Worm (Caenorhabditis elegans) whole organism, L3 larva: ENCODE results near the gene W08E12.5.

Source experiments
- R02D3.7 ChIP-seq: fragments of 150-350 bp; optimal IDR thresholded peaks from 2 replicates; lab custom pipeline; 2014; ENCODE audit warnings: missing biosample characterization, missing genetic modification characterization
- aly-2 ChIP-seq: fragments of 150-350 bp; optimal IDR thresholded peaks from 2 replicates; lab custom pipeline; 2014; ENCODE audit warnings: missing biosample characterization, missing genetic modification characterization
- ama-1 ChIP-seq: fragments of 150-350 bp; optimal IDR thresholded peaks from 2 replicates; lab custom pipeline; 2018
- ceh-16 ChIP-seq: sonication (generic microtip); optimal IDR thresholded peaks from 2 replicates; lab custom pipeline; 2017; ENCODE audit warnings: missing biosample characterization, missing genetic modification characterization
- ceh-28 ChIP-seq: fragments of 150-350 bp; optimal IDR thresholded peaks from 2 replicates; lab custom pipeline; 2014; ENCODE audit warnings: missing biosample characterization, missing genetic modification reagents, missing genetic modification characterization
- ceh-9 ChIP-seq: sonication (generic microtip); optimal IDR thresholded peaks from 2 replicates; lab custom pipeline; 2018; ENCODE audit warnings: missing biosample characterization, missing genetic modification characterization
- egl-27 ChIP-seq: sonication (generic microtip); optimal IDR thresholded peaks from 4 replicates; lab custom pipeline; 2017; ENCODE audit warnings: missing biosample characterization, missing genetic modification reagents, missing genetic modification characterization
- egl-5 ChIP-seq: fragments of 150-350 bp; optimal IDR thresholded peaks from 2 replicates; lab custom pipeline; 2017; ENCODE audit warnings: missing biosample characterization, missing genetic modification reagents, missing genetic modification characterization, inconsistent platforms
- elt-1 ChIP-seq: fragments of 150-350 bp; optimal IDR thresholded peaks from 2 replicates; lab custom pipeline; 2014; ENCODE audit warnings: missing biosample characterization, missing genetic modification characterization
- elt-2 ChIP-seq: sonication (generic microtip); optimal IDR thresholded peaks from 2 replicates; lab custom pipeline; 2016; ENCODE audit warnings: missing genetic modification reagents, mild to moderate bottlenecking, missing genetic modification characterization, missing compliant biosample characterization
- elt-3 ChIP-seq, 3 experiments: fragments of 150-350 bp in 1 of 3; sonication (generic microtip) in 2 of 3; optimal IDR thresholded peaks; 2 replicates in 2 of 3; 4 replicates in 1 of 3; lab custom pipeline; 2014 to 2017; ENCODE audit warnings: missing biosample characterization in 3 of 3, missing genetic modification characterization in 3 of 3
- eor-1 ChIP-seq, 2 experiments: fragments of 150-350 bp; optimal IDR thresholded peaks; 2 replicates each; lab custom pipeline; 2014 to 2018; ENCODE audit warnings: missing biosample characterization in 2 of 2, missing genetic modification characterization in 2 of 2
- fkh-2 ChIP-seq: fragments of 150-350 bp; optimal IDR thresholded peaks from 2 replicates; lab custom pipeline; 2014; ENCODE audit warnings: missing biosample characterization, missing genetic modification reagents, missing genetic modification characterization
- jun-1 ChIP-seq: fragments of 150-350 bp; optimal IDR thresholded peaks from 2 replicates; lab custom pipeline; 2014; ENCODE audit warnings: missing biosample characterization, missing genetic modification reagents, missing genetic modification characterization
- lin-15B ChIP-seq: fragments of 150-350 bp; optimal IDR thresholded peaks from 2 replicates; lab custom pipeline; 2014; ENCODE audit warnings: missing biosample characterization, missing genetic modification characterization
- lin-39 ChIP-seq: fragments of 150-350 bp; optimal IDR thresholded peaks from 2 replicates; lab custom pipeline; 2018; ENCODE audit warnings: missing biosample characterization, missing genetic modification reagents, missing genetic modification characterization
- lsy-12 ChIP-seq: sonication (generic microtip); optimal IDR thresholded peaks from 2 replicates; lab custom pipeline; 2016; ENCODE audit warnings: mild to moderate bottlenecking, missing genetic modification characterization, missing compliant biosample characterization
- mml-1 ChIP-seq: fragments of 150-350 bp; sonication (generic microtip); optimal IDR thresholded peaks from 3 replicates; lab custom pipeline; 2014; ENCODE audit warnings: missing biosample characterization, missing genetic modification characterization
- nfya-1 ChIP-seq: sonication (generic microtip); optimal IDR thresholded peaks from 2 replicates; lab custom pipeline; 2017; ENCODE audit warnings: missing genetic modification characterization, mild to moderate bottlenecking, missing compliant biosample characterization, antibody characterized with exemption, moderate library complexity; ENCODE audit not compliant: insufficient read depth
- nhr-23 ChIP-seq: fragments of 150-350 bp; optimal IDR thresholded peaks from 2 replicates; lab custom pipeline; 2014; ENCODE audit warnings: missing biosample characterization, missing genetic modification reagents, missing genetic modification characterization
- nhr-237 ChIP-seq: fragments of 150-350 bp; optimal IDR thresholded peaks from 2 replicates; lab custom pipeline; 2014; ENCODE audit warnings: missing biosample characterization, missing genetic modification characterization
- nhr-25 ChIP-seq: sonication (generic microtip); optimal IDR thresholded peaks from 2 replicates; lab custom pipeline; 2017; ENCODE audit warnings: missing biosample characterization, missing genetic modification characterization
- nhr-28 ChIP-seq: fragments of 150-350 bp; optimal IDR thresholded peaks from 2 replicates; lab custom pipeline; 2014; ENCODE audit warnings: missing biosample characterization, missing genetic modification characterization
- nhr-43 ChIP-seq: sonication (generic microtip); optimal IDR thresholded peaks from 2 replicates; lab custom pipeline; 2016; ENCODE audit warnings: mild to moderate bottlenecking, missing genetic modification characterization, missing compliant biosample characterization; ENCODE audit not compliant: poor library complexity, severe bottlenecking
- nhr-76 ChIP-seq: fragments of 150-350 bp; sonication (generic microtip); optimal IDR thresholded peaks from 5 replicates; lab custom pipeline; 2014; ENCODE audit warnings: missing biosample characterization, missing genetic modification characterization
- nhr-77 ChIP-seq: fragments of 150-350 bp; optimal IDR thresholded peaks from 2 replicates; lab custom pipeline; 2014; ENCODE audit warnings: missing biosample characterization, missing genetic modification characterization
- pha-4 ChIP-seq: fragments of 150-350 bp; optimal IDR thresholded peaks from 2 replicates; lab custom pipeline; 2014; ENCODE audit warnings: missing biosample characterization, missing genetic modification reagents, missing genetic modification characterization
- sea-2 ChIP-seq: fragments of 150-350 bp; sonication (generic microtip); optimal IDR thresholded peaks from 4 replicates; lab custom pipeline; 2014; ENCODE audit warnings: missing biosample characterization, missing genetic modification reagents, missing genetic modification characterization
- skn-1 ChIP-seq: fragments of 150-350 bp; optimal IDR thresholded peaks from 2 replicates; lab custom pipeline; 2014; ENCODE audit warnings: missing biosample characterization, missing genetic modification characterization
- tbx-2 ChIP-seq: sonication (generic microtip); optimal IDR thresholded peaks from 2 replicates; lab custom pipeline; 2016; ENCODE audit warnings: mild to moderate bottlenecking, missing genetic modification characterization, missing compliant biosample characterization
- unc-39 ChIP-seq: sonication (generic microtip); optimal IDR thresholded peaks from 4 replicates; lab custom pipeline; 2017; ENCODE audit warnings: missing biosample characterization, missing genetic modification characterization
- zag-1 ChIP-seq: fragments of 150-350 bp; optimal IDR thresholded peaks from 2 replicates; lab custom pipeline; 2014; ENCODE audit warnings: missing biosample characterization, missing genetic modification characterization
- ztf-11 ChIP-seq: fragments of 150-350 bp; optimal IDR thresholded peaks from 2 replicates; lab custom pipeline; 2014; ENCODE audit warnings: missing biosample characterization, missing genetic modification characterization
- ztf-4 ChIP-seq: fragments of 150-350 bp; optimal IDR thresholded peaks from 2 replicates; lab custom pipeline; 2014; ENCODE audit warnings: missing biosample characterization, missing genetic modification characterization

W08E12.5 gene

ce11 chrIV:3294553-3295185 lies 5.9 kb upstream of the W08E12.5 start, which contains the start of gene W08E12.7 (continued):
- TF ChIP-seq nhr-43 (tag; lab: Kevin White, UChicago) (peak; percentile 83), lin-15B (tag; lab: Kevin White, UChicago) (peak; percentile 99), nhr-28 (peak; percentile 27), elt-2 (tag; lab: Kevin White, UChicago) (peak; percentile 71), nfya-1 (tag; lab: Kevin White, UChicago) (peak; percentile 93), zag-1 (tag; lab: Kevin White, UChicago) (no peak), ztf-11 (tag; lab: Kevin White, UChicago) (no peak), mml-1 (tag; lab: Kevin White, UChicago) (no peak), nhr-23 (tag; lab: Kevin White, UChicago) (peak; percentile 97), ceh-9 (tag; lab: Kevin White, UChicago) (no peak), nhr-76 (tag; lab: Kevin White, UChicago) (peak; percentile 51), ztf-4 (peak; percentile 51), jun-1 (tag; lab: Kevin White, UChicago) (peak; percentile 89), ceh-28 (tag; lab: Kevin White, UChicago) (peak; percentile 83), elt-3 (tag; optimal IDR thresholded peaks at IDR 0.05; lab: Kevin White, UChicago) (peak in 1 of 3 experiments; percentile 31), nhr-25 (tag; lab: Kevin White, UChicago) (peak; percentile 95), R02D3.7 (tag; lab: Kevin White, UChicago) (peak; percentile 81), ceh-16 (tag; lab: Kevin White, UChicago) (no peak), elt-1 (no peak), lsy-12 (tag; lab: Kevin White, UChicago) (peak; percentile 76)

- TF ChIP-seq aly-2 (tag; lab: Kevin White, UChicago): no peak
Observed at ce11 chrIV:3296578-3297549, 3.7 kb upstream of the W08E12.5 start.

- no peak for TF ChIP-seq jun-1 (tag; lab: Kevin White, UChicago)
- TF ChIP-seq mml-1 (tag; lab: Kevin White, UChicago): no peak
- TF ChIP-seq tbx-2 (tag; lab: Kevin White, UChicago): no peak
- TF ChIP-seq pha-4 (tag; lab: Kevin White, UChicago): no peak
- TF ChIP-seq ceh-16 (tag; lab: Kevin White, UChicago): no peak
- TF ChIP-seq lin-15B (tag; lab: Kevin White, UChicago): no peak
- no peak for TF ChIP-seq unc-39 (tag; lab: Kevin White, UChicago)
- no peak for TF ChIP-seq ztf-11 (tag; lab: Kevin White, UChicago)
- no peak for TF ChIP-seq egl-5 (tag; lab: Kevin White, UChicago)
- no peak for TF ChIP-seq nhr-77 (tag; lab: Kevin White, UChicago)
- no peak for TF ChIP-seq nfya-1 (tag; lab: Kevin White, UChicago)
- no peak for TF ChIP-seq fkh-2 (tag; lab: Kevin White, UChicago)
- TF ChIP-seq eor-1 (tag; optimal IDR thresholded peaks at IDR 0.05; lab: Kevin White, UChicago): no peak
- no peak for TF ChIP-seq ztf-4
- TF ChIP-seq, all 47 proteins: peak for 0
Observed at ce11 chrIV:3298300-3298699, 2.3 kb upstream of the W08E12.5 start, which contains the start of gene W08E12.6. Gene W08E12.6, plus strand, starts transcription at chrIV:3298600.

ce11 chrIV:3299229-3299628 lies 1.4 kb upstream of the W08E12.5 start:
- TF ChIP-seq egl-27 (tag; lab: Kevin White, UChicago) (no peak), nhr-237 (tag; lab: Kevin White, UChicago) (no peak), sea-2 (GFP tag; lab: Kevin White, UChicago) (no peak), skn-1 (no peak), nhr-76 (tag; lab: Kevin White, UChicago) (no peak), mml-1 (tag; lab: Kevin White, UChicago) (no peak), ama-1 (lab: Kevin White, UChicago) (no peak), lin-39 (tag; lab: Kevin White, UChicago) (no peak), ceh-28 (tag; lab: Kevin White, UChicago) (no peak)
